Worm (Caenorhabditis elegans) whole organism, L4 larva: ENCODE results near the gene C45G9.10.

Experiments
- fos-1 ChIP-seq: fragments of 150-350 bp; optimal IDR thresholded peaks from 2 replicates; lab custom pipeline; 2014; ENCODE audit warnings: missing biosample characterization, missing genetic modification characterization
- lin-29 ChIP-seq: fragments of 200-800 bp; sonication (Bioruptor generic); IDR thresholded peaks from 2 replicates; pipeline ENCODE4 v1.3.6; 2022; ENCODE audit warnings: missing genetic modification reagents, missing genetic modification characterization, missing compliant biosample characterization
- nhr-76 ChIP-seq: fragments of 150-350 bp; optimal IDR thresholded peaks from 2 replicates; lab custom pipeline; 2014; ENCODE audit warnings: missing biosample characterization, missing genetic modification characterization

DNA sequence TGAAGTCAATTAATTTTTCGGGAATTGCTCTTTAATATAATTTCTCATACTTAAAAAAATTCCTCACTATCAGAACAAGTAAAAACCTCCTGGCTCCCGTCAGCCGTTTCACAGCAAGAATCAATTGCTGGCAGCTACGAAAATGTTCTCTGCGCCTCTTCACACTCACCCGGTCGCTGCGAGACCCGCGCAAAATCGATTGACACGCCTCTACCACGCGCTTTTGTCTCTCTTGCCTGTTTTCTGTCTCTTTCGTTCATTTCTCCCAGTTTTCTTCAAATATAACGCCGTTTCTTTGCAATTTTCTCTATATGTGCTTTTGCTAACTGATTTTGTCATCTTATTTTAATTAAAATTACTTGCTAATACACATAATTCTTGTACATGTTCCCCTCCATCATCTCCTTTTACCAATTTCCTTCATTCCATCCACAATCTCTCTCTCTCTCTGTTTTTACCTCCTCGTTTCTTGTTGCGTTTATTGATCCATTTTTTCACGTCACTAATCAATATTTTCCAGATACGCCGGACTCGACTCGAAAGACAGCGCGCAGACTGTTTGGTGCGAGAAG lies 37.2 kb downstream of the C45G9.10 start, which contains the start of gene pcf-11:
- no peak for TF ChIP-seq lin-29 (GFP tag; lab: Robert Waterston, UW)
- TF ChIP-seq fos-1 = no peak
- TF ChIP-seq nhr-76 (tag; lab: Kevin White, UChicago) = no peak
